Fruit fly (Drosophila melanogaster) whole organism, adult: ENCODE data around the gene bocks.
A peak's percentile ranks its signal among the peaks of the same experiment; 100 is the strongest.

ENCODE experiments used
- CG11617 ChIP-seq: fragments of 200-800 bp; sonication (Bioruptor generic); optimal IDR thresholded peaks from 2 replicates; lab custom pipeline; 2017; ENCODE audit warnings: mild to moderate bottlenecking, missing biosample characterization, missing genetic modification reagents, missing genetic modification characterization
- CG12768 ChIP-seq: fragments of 200-800 bp; sonication (Bioruptor generic); optimal IDR thresholded peaks from 2 replicates; lab custom pipeline; 2017; ENCODE audit warnings: missing biosample characterization, missing genetic modification characterization, mild to moderate bottlenecking, moderate library complexity, missing genetic modification reagents
- CG14711 ChIP-seq: fragments of 200-800 bp; sonication (Bioruptor generic); optimal IDR thresholded peaks from 2 replicates; lab custom pipeline; 2018; ENCODE audit warnings: missing biosample characterization, mild to moderate bottlenecking, missing genetic modification characterization, moderate library complexity
- CG1620 ChIP-seq: fragments of 200-800 bp; sonication (Bioruptor generic); optimal IDR thresholded peaks from 2 replicates; lab custom pipeline; 2016; ENCODE audit warnings: missing biosample characterization, missing genetic modification characterization
- CG33017 ChIP-seq: fragments of 200-800 bp; sonication (Bioruptor generic); optimal IDR thresholded peaks from 2 replicates; lab custom pipeline; 2018; ENCODE audit warnings: missing biosample characterization, mild to moderate bottlenecking, missing genetic modification characterization, moderate library complexity
- CG5204 ChIP-seq: fragments of 200-800 bp; sonication (Bioruptor generic); optimal IDR thresholded peaks from 2 replicates; lab custom pipeline; 2016; ENCODE audit warnings: missing biosample characterization, missing genetic modification characterization
- CG7045 ChIP-seq: fragments of 200-800 bp; sonication (Bioruptor generic); optimal IDR thresholded peaks from 2 replicates; lab custom pipeline; 2017; ENCODE audit warnings: missing biosample characterization, mild to moderate bottlenecking, missing genetic modification characterization
- CG7101 ChIP-seq: fragments of 200-800 bp; sonication (Bioruptor generic); optimal IDR thresholded peaks from 2 replicates; lab custom pipeline; 2018; ENCODE audit warnings: missing biosample characterization, mild to moderate bottlenecking, missing genetic modification characterization, moderate library complexity
- Clk ChIP-seq: fragments of 200-800 bp; sonication (Bioruptor generic); optimal IDR thresholded peaks from 2 replicates; lab custom pipeline; 2017; ENCODE audit warnings: missing biosample characterization, missing genetic modification characterization
- Crg-1 ChIP-seq: fragments of 200-800 bp; sonication (Bioruptor generic); optimal IDR thresholded peaks from 2 replicates; lab custom pipeline; 2016; ENCODE audit warnings: missing biosample characterization, missing genetic modification characterization
- Hr96 ChIP-seq: fragments of 200-800 bp; sonication (Bioruptor generic); optimal IDR thresholded peaks from 2 replicates; lab custom pipeline; 2016; ENCODE audit warnings: missing biosample characterization, missing genetic modification characterization
- Mnt ChIP-seq: fragments of 200-800 bp; sonication (Bioruptor generic); optimal IDR thresholded peaks from 2 replicates; lab custom pipeline; 2016; ENCODE audit warnings: missing biosample characterization, mild to moderate bottlenecking, missing genetic modification characterization
- bab1 ChIP-seq: fragments of 200-800 bp; sonication (Bioruptor generic); optimal IDR thresholded peaks from 3 replicates; lab custom pipeline; 2019; ENCODE audit warnings: missing biosample characterization, mild to moderate bottlenecking, missing genetic modification characterization, moderate library complexity
- cic ChIP-seq: fragments of 200-800 bp; sonication (Bioruptor generic); optimal IDR thresholded peaks from 2 replicates; lab custom pipeline; 2017; ENCODE audit warnings: missing biosample characterization, mild to moderate bottlenecking, missing genetic modification characterization, moderate library complexity
- cnc ChIP-seq, 2 experiments: fragments of >200 bp; optimal IDR thresholded peaks; 2 replicates each; lab custom pipeline; 2017
- kay ChIP-seq: fragments of 200-800 bp; sonication (Bioruptor generic); peaks from one replicate; lab custom pipeline; 2016; ENCODE audit warnings: missing biosample characterization, missing genetic modification characterization, borderline replicate concordance
- ovo ChIP-seq: fragments of 200-800 bp; sonication (Bioruptor generic); optimal IDR thresholded peaks from 2 replicates; lab custom pipeline; 2016; ENCODE audit warnings: missing biosample characterization, missing genetic modification characterization
- pad ChIP-seq: fragments of 200-800 bp; sonication (Bioruptor generic); optimal IDR thresholded peaks from 3 replicates; lab custom pipeline; 2017; ENCODE audit warnings: missing biosample characterization, missing genetic modification characterization, mild to moderate bottlenecking, moderate library complexity, missing genetic modification reagents
- tj ChIP-seq: fragments of 200-800 bp; sonication (Bioruptor generic); optimal IDR thresholded peaks from 3 replicates; lab custom pipeline; 2017; ENCODE audit warnings: missing biosample characterization, mild to moderate bottlenecking, missing genetic modification characterization, moderate library complexity
- toe ChIP-seq: fragments of 200-800 bp; sonication (Bioruptor generic); optimal IDR thresholded peaks from 2 replicates; lab custom pipeline; 2016; ENCODE audit warnings: missing biosample characterization, missing genetic modification characterization

The bocks gene

DNA sequence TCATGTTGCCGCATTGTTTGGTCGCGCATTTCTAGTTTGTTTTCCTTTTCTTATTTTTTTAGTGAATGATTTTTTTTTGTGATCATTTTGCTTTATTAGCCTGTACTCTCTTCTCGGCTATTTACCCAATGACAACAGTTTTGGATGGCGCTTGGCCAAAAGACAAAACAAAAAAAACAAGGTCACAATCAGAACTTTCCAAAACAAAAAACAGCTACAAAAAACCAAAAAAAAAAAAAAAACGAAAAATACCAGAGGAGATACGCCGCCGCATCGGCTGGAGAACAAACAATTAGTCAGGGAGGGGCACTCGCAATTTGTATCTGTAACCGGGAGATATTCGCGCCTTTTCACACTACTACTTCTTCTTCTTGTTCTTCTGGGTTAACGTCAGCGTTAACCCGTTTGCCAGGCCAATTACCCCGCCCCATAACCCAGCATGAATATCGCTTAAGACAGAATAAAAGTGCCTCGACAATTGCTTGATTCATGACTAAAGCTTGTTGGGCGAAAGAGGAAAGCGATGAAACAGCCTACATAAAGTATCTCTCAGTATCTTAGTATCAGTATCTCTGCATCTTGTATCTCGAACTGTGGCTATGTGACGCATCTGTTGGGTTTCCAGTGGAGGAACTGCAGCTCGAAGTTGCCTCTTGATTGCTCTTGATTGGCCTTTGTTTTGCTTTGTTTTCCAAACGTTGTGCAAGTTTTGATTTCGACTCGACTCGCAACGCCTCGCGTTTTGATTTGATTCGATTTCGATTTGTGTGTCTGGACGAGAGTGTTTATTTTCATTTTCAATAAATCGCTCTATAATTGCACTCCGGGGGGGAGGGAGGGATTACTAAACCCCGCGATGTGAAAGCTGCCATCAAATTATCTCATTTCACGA lies 16.4 kb upstream of the bocks start:
- TF ChIP-seq Crg-1 (no peak), ovo (GFP tag; lab: Kevin White, UChicago) (no peak), bab1 (GFP tag; lab: Kevin White, UChicago) (no peak), CG14711 (tag; lab: Kevin White, UChicago) (no peak), tj (GFP tag; lab: Kevin White, UChicago) (no peak), toe (no peak)

DNA sequence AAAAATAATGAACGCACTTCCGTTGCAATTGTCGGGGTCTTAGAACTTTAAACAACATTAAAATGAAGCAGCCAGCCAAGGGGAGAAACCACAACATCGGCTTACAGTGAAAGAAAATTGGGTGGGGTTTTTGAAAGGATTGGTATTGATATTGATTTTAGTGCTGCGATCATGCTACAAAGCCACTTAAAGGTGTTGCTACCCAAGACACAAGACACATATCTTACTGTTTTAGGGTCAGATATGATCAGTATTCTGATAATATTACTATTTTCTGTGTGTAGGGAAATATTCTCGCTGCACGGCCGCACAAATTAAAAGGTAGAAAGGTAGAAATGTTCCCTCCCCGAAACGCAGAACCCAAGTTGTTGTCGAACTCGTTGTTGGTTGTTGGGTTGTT lies 14.3 kb upstream of the bocks start:
- TF ChIP-seq CG1620 = no peak
- TF ChIP-seq ovo (GFP tag; lab: Kevin White, UChicago) = no peak
- TF ChIP-seq tj (GFP tag; lab: Kevin White, UChicago) = no peak
- no peak for TF ChIP-seq CG7101 (tag; lab: Kevin White, UChicago)
- TF ChIP-seq pad (GFP tag; lab: Kevin White, UChicago) = no peak

DNA sequence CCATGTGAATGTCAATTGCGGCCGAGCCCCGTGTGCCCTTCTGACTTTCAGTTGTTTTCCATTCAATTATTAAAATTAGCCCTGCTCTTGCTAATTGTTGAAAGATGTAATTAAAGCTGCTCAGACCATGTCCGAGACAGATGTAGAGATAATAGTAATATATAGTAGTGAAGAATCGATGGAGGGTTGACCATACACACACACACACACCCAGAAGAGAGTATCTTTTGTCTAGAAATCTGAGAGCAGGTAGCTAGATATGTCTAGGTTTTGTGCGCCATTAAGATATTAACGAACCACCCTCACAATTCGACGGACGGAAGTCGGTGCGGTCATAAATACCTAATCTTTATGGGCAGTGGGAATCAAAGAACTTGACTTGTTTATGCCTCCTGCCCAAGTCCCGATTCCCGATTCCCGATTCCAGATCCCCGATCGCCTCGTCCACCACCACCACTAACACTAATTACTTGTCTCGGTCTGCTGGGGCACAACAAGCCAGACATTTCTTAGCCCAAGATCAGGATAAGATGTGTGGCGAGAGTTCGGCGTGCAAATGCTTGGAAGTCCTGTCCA lies 13.7 kb upstream of the bocks start:
- no peak for TF ChIP-seq Mnt (GFP tag; lab: Kevin White, UChicago)
- no peak for TF ChIP-seq tj (GFP tag; lab: Kevin White, UChicago)
- no peak for TF ChIP-seq Hr96 (GFP tag; lab: Kevin White, UChicago)
- TF ChIP-seq pad (GFP tag; lab: Kevin White, UChicago) = no peak
- no peak for TF ChIP-seq cnc (optimal IDR thresholded peaks at IDR 0.05; lab: Kevin White, UChicago)
- no peak for TF ChIP-seq CG1620
- no peak for TF ChIP-seq Clk (GFP tag; lab: Kevin White, UChicago)
- TF ChIP-seq CG12768 (GFP tag; lab: Kevin White, UChicago) = no peak
- TF ChIP-seq Crg-1 = no peak
- no peak for TF ChIP-seq CG33017 (tag; lab: Kevin White, UChicago)
- TF ChIP-seq CG7101 (tag; lab: Kevin White, UChicago) = no peak
- no peak for TF ChIP-seq CG5204 (GFP tag; lab: Kevin White, UChicago)
- TF ChIP-seq ovo (GFP tag; lab: Kevin White, UChicago) = no peak
- no peak for TF ChIP-seq toe

DNA sequence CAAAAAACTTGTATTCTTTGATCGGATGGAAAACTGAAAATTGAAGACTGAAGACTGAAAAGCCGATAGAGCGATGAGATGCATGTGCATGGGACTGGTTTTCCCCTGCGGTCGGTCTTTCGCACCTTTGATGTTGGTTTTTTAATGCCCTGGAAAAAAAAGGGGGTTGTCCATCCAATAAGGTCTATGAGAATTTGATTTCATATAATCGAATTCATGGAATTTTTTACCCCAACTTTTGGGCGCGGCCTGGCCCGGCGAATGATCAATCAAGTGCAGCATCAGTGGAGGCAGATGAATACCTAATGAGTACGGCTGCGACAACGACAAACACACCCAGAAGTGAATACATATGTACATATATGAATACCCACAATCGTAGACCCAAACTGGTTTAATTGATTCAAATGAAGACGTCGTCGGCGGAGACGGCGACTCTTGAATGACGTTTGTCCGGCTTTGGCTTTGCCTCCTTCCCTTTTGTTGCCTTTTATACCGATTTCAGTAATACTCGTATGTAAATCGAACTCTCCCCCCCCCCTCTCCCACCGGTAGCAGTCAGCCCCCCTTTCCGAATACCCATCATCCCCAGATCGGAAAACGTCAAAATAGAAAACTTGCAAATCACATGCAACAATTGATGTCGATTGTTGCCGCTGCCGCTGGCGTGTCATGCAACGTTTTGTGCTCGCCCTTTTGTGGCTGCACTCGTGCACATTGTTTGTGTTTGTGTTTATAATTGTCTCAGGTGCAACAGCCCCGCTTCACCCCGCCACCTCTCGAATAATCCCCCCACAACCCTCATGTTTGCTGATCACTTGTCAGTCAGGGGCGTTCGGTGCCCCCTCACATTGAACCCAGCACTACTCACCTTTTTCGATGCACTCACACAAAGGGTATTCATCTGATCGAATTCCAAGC lies 12.5 kb upstream of the bocks start:
- TF ChIP-seq CG5204 (GFP tag; lab: Kevin White, UChicago) (no peak), bab1 (GFP tag; lab: Kevin White, UChicago) (no peak), Clk (GFP tag; lab: Kevin White, UChicago) (no peak), pad (GFP tag; lab: Kevin White, UChicago) (no peak), cnc (optimal IDR thresholded peaks at IDR 0.05; lab: Kevin White, UChicago) (no peak), CG11617 (no peak), ovo (GFP tag; lab: Kevin White, UChicago) (no peak), CG7045 (GFP tag; lab: Kevin White, UChicago) (no peak), toe (no peak), tj (GFP tag; lab: Kevin White, UChicago) (no peak), kay (no peak), CG33017 (tag; lab: Kevin White, UChicago) (no peak), CG12768 (GFP tag; lab: Kevin White, UChicago) (no peak), CG1620 (no peak)

DNA sequence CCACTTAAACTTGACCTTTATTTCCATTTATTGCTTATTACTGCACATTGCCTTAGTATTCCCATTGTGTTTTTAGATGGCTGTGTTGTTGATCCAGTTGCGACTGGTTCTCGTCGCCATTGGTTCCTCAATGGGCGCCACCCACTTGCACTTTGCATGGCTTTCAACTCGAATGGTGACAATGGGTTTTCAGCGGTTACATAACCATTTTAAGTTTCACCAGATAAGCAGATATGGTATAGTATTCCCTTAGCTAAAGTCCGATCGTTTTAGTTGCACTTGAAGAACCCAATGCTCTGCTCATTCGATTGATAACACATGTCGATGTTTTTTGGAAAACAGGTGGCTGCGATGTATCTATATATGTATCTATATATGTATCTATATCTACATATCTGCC lies 11.1 kb upstream of the bocks start:
- TF ChIP-seq CG12768 (GFP tag; lab: Kevin White, UChicago) = peak; percentile 10
- peak; percentile 12 for TF ChIP-seq kay
- peak; percentile 33 for TF ChIP-seq tj (GFP tag; lab: Kevin White, UChicago)
- TF ChIP-seq CG5204 (GFP tag; lab: Kevin White, UChicago) = no peak
- TF ChIP-seq cic = peak; percentile 36
- TF ChIP-seq ovo (GFP tag; lab: Kevin White, UChicago) = peak; percentile 15
- no peak for TF ChIP-seq CG14711 (tag; lab: Kevin White, UChicago)
- no peak for TF ChIP-seq bab1 (GFP tag; lab: Kevin White, UChicago)

DNA sequence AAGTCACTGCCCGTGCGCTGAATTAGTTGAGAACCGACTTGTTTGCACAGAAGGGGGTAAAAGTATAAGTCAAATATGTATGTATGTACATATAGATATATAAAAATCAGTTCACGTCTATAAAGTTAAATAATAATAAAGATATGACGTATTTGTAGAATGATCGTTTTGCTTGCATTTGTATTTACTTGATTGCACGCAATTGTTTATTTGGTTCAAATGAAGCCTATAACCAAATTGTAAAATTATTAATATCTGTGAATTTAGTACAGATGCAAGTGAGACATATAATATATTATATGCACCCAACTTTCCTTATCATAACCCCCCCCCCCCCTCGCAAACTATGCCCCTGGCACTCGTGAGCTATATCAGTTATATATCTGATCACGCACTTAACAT lies 9.8 kb upstream of the bocks start:
- TF ChIP-seq CG12768 (GFP tag; lab: Kevin White, UChicago) (peak; percentile 83), CG11617 (peak; percentile 82), Crg-1 (peak; percentile 60), CG7101 (tag; lab: Kevin White, UChicago) (peak; percentile 77), cic (peak; percentile 90), pad (GFP tag; lab: Kevin White, UChicago) (peak; percentile 56), CG33017 (tag; lab: Kevin White, UChicago) (peak; percentile 82), ovo (GFP tag; lab: Kevin White, UChicago) (peak; percentile 54), CG7045 (GFP tag; lab: Kevin White, UChicago) (peak; percentile 90), CG5204 (GFP tag; lab: Kevin White, UChicago) (no peak), tj (GFP tag; lab: Kevin White, UChicago) (peak; percentile 40), Mnt (GFP tag; lab: Kevin White, UChicago) (peak; percentile 44), kay (peak; percentile 81), bab1 (GFP tag; lab: Kevin White, UChicago) (peak; percentile 37), Hr96 (GFP tag; lab: Kevin White, UChicago) (no peak), CG14711 (tag; lab: Kevin White, UChicago) (peak; percentile 44), cnc (optimal IDR thresholded peaks at IDR 0.05; lab: Kevin White, UChicago) (no peak), toe (peak; percentile 49), Clk (GFP tag; lab: Kevin White, UChicago) (peak; percentile 58), CG1620 (peak; percentile 6)
